Fruit fly (Drosophila melanogaster) whole organism, adult: ENCODE data around the gene nonA.
A peak's percentile ranks its signal among the peaks of the same experiment; 100 is the strongest.

Experiments used
- CG5204 ChIP-seq: fragments of 200-800 bp; sonication (Bioruptor generic); optimal IDR thresholded peaks from 2 replicates; lab custom pipeline; 2016; ENCODE audit warnings: missing biosample characterization, missing genetic modification characterization
- CG7045 ChIP-seq: fragments of 200-800 bp; sonication (Bioruptor generic); optimal IDR thresholded peaks from 2 replicates; lab custom pipeline; 2017; ENCODE audit warnings: missing biosample characterization, mild to moderate bottlenecking, missing genetic modification characterization
- Crg-1 ChIP-seq: fragments of 200-800 bp; sonication (Bioruptor generic); optimal IDR thresholded peaks from 2 replicates; lab custom pipeline; 2016; ENCODE audit warnings: missing biosample characterization, missing genetic modification characterization
- Hr96 ChIP-seq: fragments of 200-800 bp; sonication (Bioruptor generic); optimal IDR thresholded peaks from 2 replicates; lab custom pipeline; 2016; ENCODE audit warnings: missing biosample characterization, missing genetic modification characterization
- bab1 ChIP-seq: fragments of 200-800 bp; sonication (Bioruptor generic); optimal IDR thresholded peaks from 3 replicates; lab custom pipeline; 2019; ENCODE audit warnings: missing biosample characterization, mild to moderate bottlenecking, missing genetic modification characterization, moderate library complexity
- cic ChIP-seq: fragments of 200-800 bp; sonication (Bioruptor generic); optimal IDR thresholded peaks from 2 replicates; lab custom pipeline; 2017; ENCODE audit warnings: missing biosample characterization, mild to moderate bottlenecking, missing genetic modification characterization, moderate library complexity
- cnc ChIP-seq, 2 experiments: fragments of >200 bp; optimal IDR thresholded peaks; 2 replicates each; lab custom pipeline; 2017
- pad ChIP-seq: fragments of 200-800 bp; sonication (Bioruptor generic); optimal IDR thresholded peaks from 3 replicates; lab custom pipeline; 2017; ENCODE audit warnings: missing biosample characterization, missing genetic modification characterization, mild to moderate bottlenecking, moderate library complexity, missing genetic modification reagents
- tj ChIP-seq: fragments of 200-800 bp; sonication (Bioruptor generic); optimal IDR thresholded peaks from 3 replicates; lab custom pipeline; 2017; ENCODE audit warnings: missing biosample characterization, mild to moderate bottlenecking, missing genetic modification characterization, moderate library complexity
- toe ChIP-seq: fragments of 200-800 bp; sonication (Bioruptor generic); optimal IDR thresholded peaks from 2 replicates; lab custom pipeline; 2016; ENCODE audit warnings: missing biosample characterization, missing genetic modification characterization

- TF ChIP-seq CG7045 (peak; percentile 38), Crg-1 (GFP tag; lab: Kevin White, UChicago) (peak; percentile 77), CG5204 (GFP tag; lab: Kevin White, UChicago) (no peak), toe (GFP tag; lab: Kevin White, UChicago) (no peak), cic (peak; percentile 10), pad (GFP tag; lab: Kevin White, UChicago) (peak; percentile 41), bab1 (GFP tag; lab: Kevin White, UChicago) (no peak), tj (GFP tag; lab: Kevin White, UChicago) (peak; percentile 38), cnc (optimal IDR thresholded peaks at IDR 0.05; lab: Kevin White, UChicago) (no peak), Hr96 (GFP tag; lab: Kevin White, UChicago) (no peak)
Measured at dm6 chrX:16383667-16384515, 22.5 kb downstream of the nonA start.
